Worm (Caenorhabditis elegans): ENCODE measurements around the gene Y66D12A.8.

ce11 chrIII:11544947-11545346 is 29.1 kb upstream of the Y66D12A.8 start:
- TF ChIP-seq flt-1 (GFP tag; IDR thresholded peaks at IDR 0.05) = no peak
- no peak for TF ChIP-seq tab-1 (GFP tag; IDR thresholded peaks at IDR 0.05)

Measured in whole organism, midembryonic.